Worm (Caenorhabditis elegans) whole organism, L1 larva: ENCODE results near the gene aly-1.
A peak's percentile ranks its signal among the peaks of the same experiment; 100 is the strongest.

Experiments
- C04F5.9 ChIP-seq: sonication (generic microtip); optimal IDR thresholded peaks from 2 replicates; lab custom pipeline; 2016; ENCODE audit warnings: missing genetic modification characterization, missing compliant biosample characterization
- C34B4.2 ChIP-seq: sonication (generic microtip); optimal IDR thresholded peaks from 2 replicates; lab custom pipeline; 2017; ENCODE audit warnings: mild to moderate bottlenecking, missing genetic modification characterization, missing compliant biosample characterization
- aha-1 ChIP-seq: fragments of 150-350 bp; optimal IDR thresholded peaks from 2 replicates; lab custom pipeline; 2014; ENCODE audit warnings: missing biosample characterization, missing genetic modification characterization
- alr-1 ChIP-seq: fragments of 200-800 bp; sonication (Bioruptor generic); optimal IDR thresholded peaks from 2 replicates; lab custom pipeline; 2018; ENCODE audit warnings: borderline replicate concordance, mild to moderate bottlenecking, missing genetic modification characterization, missing compliant biosample characterization
- aly-2 ChIP-seq: fragments of 150-350 bp; optimal IDR thresholded peaks from 2 replicates; lab custom pipeline; 2014; ENCODE audit warnings: missing biosample characterization, missing genetic modification characterization
- ceh-8 ChIP-seq: fragments of 200-800 bp; sonication (Bioruptor generic); optimal IDR thresholded peaks from 2 replicates; lab custom pipeline; 2018; ENCODE audit warnings: mild to moderate bottlenecking, missing genetic modification characterization, moderate library complexity, missing compliant biosample characterization
- ces-1 ChIP-seq: fragments of 150-350 bp; optimal IDR thresholded peaks from 2 replicates; lab custom pipeline; 2014; ENCODE audit warnings: missing biosample characterization, missing genetic modification reagents, missing genetic modification characterization
- dpl-1 ChIP-seq, 3 experiments: fragments of 150-350 bp in 2 of 3; sonication (generic microtip) in 1 of 3; optimal IDR thresholded peaks; 2 replicates each; lab custom pipeline; 2014 to 2017; ENCODE audit warnings: missing biosample characterization in 3 of 3, missing genetic modification characterization in 3 of 3, missing genetic modification reagents in 3 of 3
- dsc-1 ChIP-seq: sonication (generic microtip); optimal IDR thresholded peaks from 2 replicates; lab custom pipeline; 2016; ENCODE audit warnings: mild to moderate bottlenecking, missing genetic modification characterization, missing compliant biosample characterization
- efl-1 ChIP-seq, 4 experiments: fragments of 150-350 bp; optimal IDR thresholded peaks in 3 of 4; peaks in 1 of 4; 1 replicate in 1 of 4; 2 replicates in 3 of 4; lab custom pipeline; 2014; ENCODE audit warnings: missing biosample characterization in 2 of 4, missing genetic modification characterization in 2 of 4, missing genetic modification reagents in 2 of 4
- egl-13 ChIP-seq: sonication (generic microtip); optimal IDR thresholded peaks from 2 replicates; lab custom pipeline; 2016; ENCODE audit warnings: missing genotype, missing genetic modification reagents, missing genetic modification characterization, missing compliant biosample characterization
- ets-5 ChIP-seq: fragments of 200-800 bp; sonication (Bioruptor generic); IDR thresholded peaks from 2 replicates; pipeline ENCODE4 v1.3.6; 2022; ENCODE audit warnings: missing genetic modification characterization, missing compliant biosample characterization
- fkh-10 ChIP-seq: sonication (generic microtip); optimal IDR thresholded peaks from 2 replicates; lab custom pipeline; 2017; ENCODE audit warnings: missing biosample characterization, missing genetic modification reagents, missing genetic modification characterization
- fkh-8 ChIP-seq: sonication (generic microtip); optimal IDR thresholded peaks from 2 replicates; lab custom pipeline; 2016; ENCODE audit warnings: mild to moderate bottlenecking, missing genetic modification characterization, missing compliant biosample characterization
- hpl-2 ChIP-seq: fragments of 150-350 bp; optimal IDR thresholded peaks from 2 replicates; lab custom pipeline; 2014; ENCODE audit warnings: missing biosample characterization, missing genetic modification reagents, missing genetic modification characterization
- isw-1 ChIP-seq: fragments of 200-800 bp; sonication (Bioruptor generic); IDR thresholded peaks from 2 replicates; pipeline ENCODE4 v1.3.6; 2022; ENCODE audit warnings: missing genetic modification characterization, missing compliant biosample characterization
- lin-13 ChIP-seq: fragments of 150-350 bp; optimal IDR thresholded peaks from 2 replicates; lab custom pipeline; 2014; ENCODE audit warnings: missing biosample characterization, missing genetic modification reagents, missing genetic modification characterization
- lin-14 ChIP-seq: fragments of 200-800 bp; sonication (Bioruptor generic); optimal IDR thresholded peaks from 2 replicates; lab custom pipeline; 2018; ENCODE audit warnings: mild to moderate bottlenecking, missing genetic modification characterization, moderate library complexity, missing compliant biosample characterization
- lin-15B ChIP-seq: fragments of 150-350 bp; sonication (generic microtip); optimal IDR thresholded peaks from 3 replicates; lab custom pipeline; 2014; ENCODE audit warnings: missing biosample characterization, missing genetic modification characterization
- lin-35 ChIP-seq, 2 experiments: fragments of 150-350 bp; optimal IDR thresholded peaks; 2 replicates each; lab custom pipeline; 2014; ENCODE audit warnings: missing biosample characterization in 2 of 2, missing genetic modification characterization in 2 of 2, missing genetic modification reagents in 2 of 2
- lin-39 ChIP-seq: fragments of 150-350 bp; optimal IDR thresholded peaks from 2 replicates; lab custom pipeline; 2014; ENCODE audit warnings: missing biosample characterization, missing genetic modification reagents, missing genetic modification characterization
- mdl-1 ChIP-seq, 2 experiments: fragments of 150-350 bp; optimal IDR thresholded peaks; 2 replicates each; lab custom pipeline; 2014 to 2017; ENCODE audit warnings: missing biosample characterization in 2 of 2, missing genetic modification characterization in 2 of 2, inconsistent platforms in 1 of 2
- mef-2 ChIP-seq: fragments of 150-350 bp; optimal IDR thresholded peaks from 2 replicates; lab custom pipeline; 2014; ENCODE audit warnings: missing biosample characterization, missing genetic modification characterization
- mep-1 ChIP-seq: fragments of 150-350 bp; optimal IDR thresholded peaks from 2 replicates; lab custom pipeline; 2014; ENCODE audit warnings: missing biosample characterization, missing genetic modification characterization
- nhr-12 ChIP-seq: sonication (generic microtip); optimal IDR thresholded peaks from 2 replicates; lab custom pipeline; 2017; ENCODE audit warnings: missing biosample characterization, missing genetic modification characterization
- nhr-19 ChIP-seq: fragments of 200-800 bp; sonication (Bioruptor generic); conservative IDR thresholded peaks from 2 replicates; pipeline ENCODE4 v1.3.6; 2022; ENCODE audit warnings: missing genetic modification characterization, missing compliant biosample characterization
- nhr-71 ChIP-seq: sonication (generic microtip); optimal IDR thresholded peaks from 2 replicates; lab custom pipeline; 2016; ENCODE audit warnings: mild to moderate bottlenecking, missing genetic modification characterization, moderate library complexity, missing compliant biosample characterization
- nhr-77 ChIP-seq: fragments of 150-350 bp; optimal IDR thresholded peaks from 2 replicates; lab custom pipeline; 2014; ENCODE audit warnings: missing biosample characterization, missing genetic modification characterization
- nhr-84 ChIP-seq: sonication (generic microtip); optimal IDR thresholded peaks from 2 replicates; lab custom pipeline; 2017; ENCODE audit warnings: missing biosample characterization, missing genetic modification characterization
- nhr-85 ChIP-seq: sonication (generic microtip); peaks from one replicate; lab custom pipeline; 2016; ENCODE audit warnings: missing genetic modification characterization, inconsistent platforms, missing compliant biosample characterization
- pag-3 ChIP-seq: sonication (generic microtip); optimal IDR thresholded peaks from 2 replicates; lab custom pipeline; 2017; ENCODE audit warnings: missing genetic modification characterization, mild to moderate bottlenecking, missing compliant biosample characterization, antibody characterized with exemption, borderline replicate concordance; ENCODE audit not compliant: insufficient read depth
- snpc-4 ChIP-seq: fragments of 150-350 bp; optimal IDR thresholded peaks from 2 replicates; lab custom pipeline; 2014; ENCODE audit warnings: missing biosample characterization, missing genetic modification characterization
- sox-4 ChIP-seq: sonication (generic microtip); optimal IDR thresholded peaks from 2 replicates; lab custom pipeline; 2016; ENCODE audit warnings: missing genetic modification characterization, missing compliant biosample characterization
- swsn-7 ChIP-seq: sonication (generic microtip); optimal IDR thresholded peaks from 2 replicates; lab custom pipeline; 2016; ENCODE audit warnings: missing genetic modification characterization, missing compliant biosample characterization
- tbx-2 ChIP-seq: sonication (generic microtip); optimal IDR thresholded peaks from 2 replicates; lab custom pipeline; 2016; ENCODE audit warnings: missing genetic modification characterization, missing compliant biosample characterization
- tlp-1 ChIP-seq: fragments of 150-350 bp; optimal IDR thresholded peaks from 2 replicates; lab custom pipeline; 2014; ENCODE audit warnings: missing biosample characterization, missing genetic modification characterization
- unc-30 ChIP-seq: sonication (generic microtip); optimal IDR thresholded peaks from 2 replicates; lab custom pipeline; 2017; ENCODE audit warnings: missing biosample characterization, missing genetic modification characterization
- zag-1 ChIP-seq: fragments of 150-350 bp; optimal IDR thresholded peaks from 2 replicates; lab custom pipeline; 2014; ENCODE audit warnings: missing biosample characterization, missing genetic modification characterization

The aly-1 gene

DNA sequence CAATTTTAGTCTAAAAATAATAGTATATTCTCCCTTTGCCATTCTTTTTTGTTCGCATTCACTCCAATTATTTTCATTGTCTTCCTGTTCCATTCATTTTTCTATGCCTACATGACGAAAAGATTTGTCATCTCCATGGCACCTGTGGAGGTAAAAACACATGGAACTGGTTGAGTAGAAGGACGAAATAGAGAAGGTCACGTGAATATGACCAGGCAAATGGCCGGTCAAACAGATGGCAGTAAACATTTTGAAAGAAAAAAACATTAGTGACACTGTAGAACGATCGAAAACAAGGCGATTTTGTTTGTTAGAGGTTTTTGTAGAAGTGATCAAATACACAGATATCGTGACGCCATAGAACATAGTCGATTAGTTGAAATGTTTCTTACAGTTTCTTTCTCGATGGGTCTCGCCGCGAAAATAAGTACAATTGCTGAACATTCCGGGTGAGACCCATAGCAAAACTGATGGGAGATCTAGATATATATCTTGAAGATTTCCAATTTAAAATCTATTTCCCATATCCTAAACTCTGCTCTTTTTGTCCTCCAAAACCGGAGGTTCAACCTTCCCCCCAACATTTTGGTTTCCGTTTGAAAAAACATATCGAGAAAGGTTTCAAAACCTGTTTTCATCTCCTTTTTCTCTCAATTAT lies 18.1 kb upstream of the aly-1 start (continued):
- peak; percentile 43 for TF ChIP-seq nhr-71 (tag; lab: Kevin White, UChicago)
- TF ChIP-seq nhr-77 (tag; lab: Kevin White, UChicago): no peak
- TF ChIP-seq C34B4.2 (tag; lab: Kevin White, UChicago): no peak
- TF ChIP-seq ets-5 (GFP tag; lab: Robert Waterston, UW): no peak
- no peak for TF ChIP-seq tlp-1 (tag; lab: Kevin White, UChicago)
- TF ChIP-seq unc-30: no peak
- peak; percentile 16 for TF ChIP-seq tbx-2
- TF ChIP-seq nhr-85: peak; percentile 96
- no peak for TF ChIP-seq nhr-84 (tag; lab: Kevin White, UChicago)
- peak; percentile 29; the same call in 1 of the 2 replicates for TF ChIP-seq nhr-19 (GFP tag; lab: Robert Waterston, UW)
- TF ChIP-seq lin-13 (GFP tag; lab: Kevin White, UChicago): no peak
- no peak for TF ChIP-seq dsc-1 (tag; lab: Kevin White, UChicago)

DNA sequence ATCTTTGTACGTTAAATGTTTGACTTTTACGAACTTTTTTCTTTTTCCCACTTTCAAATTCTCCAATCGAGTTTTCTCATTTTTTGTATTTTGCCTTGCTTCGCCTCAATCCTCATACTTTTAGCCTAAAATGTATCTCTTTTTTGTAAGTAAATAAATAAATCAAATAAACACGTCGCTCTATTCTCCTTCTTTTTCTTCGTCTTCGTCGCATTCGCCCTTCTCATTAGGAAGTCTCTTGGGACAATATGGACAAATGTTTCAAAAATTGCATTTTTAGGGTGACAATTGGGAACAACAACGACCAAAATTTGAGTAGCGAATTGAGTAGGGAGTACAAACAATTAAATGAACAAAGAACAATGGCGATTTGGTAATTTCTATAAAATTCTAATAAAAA lies 16.7 kb upstream of the aly-1 start:
- no peak for TF ChIP-seq aly-2 (tag; lab: Kevin White, UChicago)
- peak; percentile 68 for TF ChIP-seq fkh-10 (GFP tag; lab: Kevin White, UChicago)
- TF ChIP-seq ces-1: peak; percentile 84
- TF ChIP-seq dsc-1 (tag; lab: Kevin White, UChicago): no peak
- TF ChIP-seq alr-1: no peak
- no peak for TF ChIP-seq mdl-1 (tag; optimal IDR thresholded peaks at IDR 0.05; lab: Kevin White, UChicago)
- TF ChIP-seq nhr-71 (tag; lab: Kevin White, UChicago): peak; percentile 25
- TF ChIP-seq tbx-2: peak; percentile 43
- TF ChIP-seq snpc-4 (tag; lab: Kevin White, UChicago): no peak
- TF ChIP-seq lin-35 (GFP tag; optimal IDR thresholded peaks at IDR 0.05; lab: Kevin White, UChicago): no peak
- TF ChIP-seq zag-1 (tag; lab: Kevin White, UChicago): peak; percentile 2
- peak in 1 of 3 experiments; percentile 7 for TF ChIP-seq dpl-1 (GFP tag; optimal IDR thresholded peaks at IDR 0.05; lab: Kevin White, UChicago)
- TF ChIP-seq mep-1 (tag; lab: Kevin White, UChicago): peak; percentile 1
- TF ChIP-seq efl-1 (optimal IDR thresholded peaks at IDR 0.05; lab: Kevin White, UChicago): peak in 1 of 2 experiments; percentile 5
- TF ChIP-seq efl-1 (GFP tag; optimal IDR thresholded peaks at IDR 0.05 in 1 of 2; lab: Kevin White, UChicago): peak in 1 of 2 experiments; percentile 51
- TF ChIP-seq swsn-7 (tag; lab: Kevin White, UChicago): no peak
- peak; percentile 86 for TF ChIP-seq lin-14

DNA sequence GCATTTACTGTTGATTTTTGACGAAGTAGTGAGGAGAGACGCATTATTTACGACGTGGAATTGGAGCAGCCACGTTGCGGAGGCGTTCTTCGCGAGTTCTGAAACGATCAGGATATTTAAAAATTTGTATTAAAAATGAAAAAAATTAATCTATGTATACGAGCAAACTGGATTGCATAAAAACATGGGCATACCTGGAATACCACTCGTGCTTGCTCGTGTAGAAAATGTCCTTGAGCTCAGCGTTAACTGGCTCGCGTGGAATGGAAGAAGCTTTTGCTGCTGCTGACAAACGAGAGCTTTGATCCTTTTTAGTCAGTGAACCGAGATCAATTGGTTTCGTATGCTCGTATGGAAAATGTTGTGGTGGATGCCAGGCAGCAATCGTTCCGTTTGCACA lies 14.8 kb upstream of the aly-1 start, which contains the start of gene lpl-1:
Gene lpl-1 (minus strand): TSS at position 101 of the 400 bp plus-strand sequence.
- TF ChIP-seq hpl-2 (GFP tag; lab: Kevin White, UChicago) (no peak), fkh-8 (tag; lab: Kevin White, UChicago) (no peak), isw-1 (GFP tag; lab: Robert Waterston, UW) (no peak), mef-2 (tag; lab: Kevin White, UChicago) (no peak), sox-4 (tag; lab: Kevin White, UChicago) (no peak)

DNA sequence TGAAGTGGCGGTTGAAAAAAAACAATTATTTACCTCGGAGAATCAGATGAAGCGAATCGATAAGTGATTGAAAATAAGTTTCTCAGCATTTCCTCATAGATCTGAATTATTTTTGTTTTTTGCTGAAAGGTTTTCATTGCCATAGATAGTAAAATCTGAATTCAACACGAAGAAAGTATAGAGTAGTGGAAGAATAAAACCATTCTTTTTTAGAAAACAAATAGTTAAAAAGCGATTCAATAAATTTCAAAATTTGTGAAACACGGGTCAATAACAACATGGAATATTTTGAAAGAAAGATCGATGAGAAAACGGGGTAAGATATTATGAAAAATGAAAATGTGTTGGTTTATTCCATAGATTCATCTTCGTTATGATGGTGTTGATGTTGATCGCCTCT lies 14.4 kb upstream of the aly-1 start, which contains the start of gene mrpl-42:
Gene mrpl-42 (minus strand): TSS at position 101 of the 400 bp plus-strand sequence.
- no peak for TF ChIP-seq pag-3
- no peak for TF ChIP-seq ceh-8 (GFP tag; lab: Kevin White, UChicago)
- TF ChIP-seq nhr-85: no peak
- TF ChIP-seq unc-30: no peak
- TF ChIP-seq C04F5.9 (tag; lab: Kevin White, UChicago): no peak
- TF ChIP-seq nhr-12: no peak
- no peak for TF ChIP-seq hpl-2 (GFP tag; lab: Kevin White, UChicago)
- TF ChIP-seq lin-39 (tag; lab: Kevin White, UChicago): no peak
- TF ChIP-seq lin-15B (tag; lab: Kevin White, UChicago): no peak
- no peak for TF ChIP-seq aha-1
- no peak for TF ChIP-seq egl-13 (tag; lab: Kevin White, UChicago)
